Fruit fly (Drosophila melanogaster): ENCODE results near the gene kin17.

DNA sequence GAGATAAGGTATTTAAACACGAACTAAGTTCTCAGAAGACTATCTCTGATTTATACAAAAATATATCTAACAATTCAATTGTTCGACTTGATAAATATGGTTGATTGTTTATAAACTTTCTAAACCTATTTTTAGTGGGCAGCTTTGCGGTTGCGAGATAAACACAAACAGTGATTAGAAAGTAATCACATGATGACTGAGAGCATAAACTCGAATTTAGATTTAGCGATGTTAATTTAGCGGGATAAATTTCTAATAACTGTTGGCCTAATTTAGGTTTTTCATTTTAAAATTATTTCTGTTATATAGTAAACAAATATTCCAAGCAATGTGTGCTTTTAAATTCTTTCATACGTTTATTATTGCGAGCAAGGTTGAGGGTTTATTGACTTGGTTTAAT is 28.4 kb downstream of the kin17 start:
- TF ChIP-seq esn (GFP tag; optimal IDR thresholded peaks at IDR 0.05) (no peak), CG16779 (tag; optimal IDR thresholded peaks at IDR 0.05) (no peak), Gug (GFP tag; IDR thresholded peaks at IDR 0.05) (no peak), CG1621 (tag; optimal IDR thresholded peaks at IDR 0.05) (no peak), Sox102F (GFP tag; optimal IDR thresholded peaks at IDR 0.05) (no peak), Hr4 (GFP tag; optimal IDR thresholded peaks at IDR 0.05) (no peak), svp (GFP tag) (no peak), net (GFP tag; optimal IDR thresholded peaks at IDR 0.05) (no peak), Hr38 (GFP tag; optimal IDR thresholded peaks at IDR 0.05) (no peak), CG6276 (GFP tag; optimal IDR thresholded peaks at IDR 0.05) (no peak)

Measured in whole organism, prepupa.